Worm (Caenorhabditis elegans): ENCODE measurements around the gene F52H3.6.

Gene F52H3.6

DNA sequence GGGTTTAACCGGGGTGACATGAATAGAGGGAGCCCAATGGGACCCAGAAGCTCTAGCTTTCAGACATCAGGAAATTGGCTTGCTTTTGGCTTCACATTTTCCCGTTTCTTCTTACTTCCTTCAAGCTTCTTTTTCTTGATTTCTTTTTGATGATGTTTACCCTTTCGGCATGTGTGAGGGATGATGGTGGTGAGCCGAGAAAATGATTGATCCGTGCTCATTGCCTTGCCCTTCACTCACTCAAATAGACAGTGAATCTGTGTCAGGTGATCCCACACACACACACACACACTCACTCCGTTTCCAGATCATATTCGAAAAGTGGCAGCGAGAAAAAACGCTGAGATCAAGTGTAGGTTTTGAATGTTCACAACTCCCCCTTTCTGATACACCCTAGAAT is 33.5 kb downstream of the F52H3.6 start:
- no peak for TF ChIP-seq lsy-2 (tag; optimal IDR thresholded peaks at IDR 0.05)
- no peak for TF ChIP-seq efl-1 (optimal IDR thresholded peaks at IDR 0.05)
- TF ChIP-seq efl-1 (GFP tag; optimal IDR thresholded peaks at IDR 0.05 in 1 of 2), result peak in 1 of 2 experiments; percentile 28

DNA sequence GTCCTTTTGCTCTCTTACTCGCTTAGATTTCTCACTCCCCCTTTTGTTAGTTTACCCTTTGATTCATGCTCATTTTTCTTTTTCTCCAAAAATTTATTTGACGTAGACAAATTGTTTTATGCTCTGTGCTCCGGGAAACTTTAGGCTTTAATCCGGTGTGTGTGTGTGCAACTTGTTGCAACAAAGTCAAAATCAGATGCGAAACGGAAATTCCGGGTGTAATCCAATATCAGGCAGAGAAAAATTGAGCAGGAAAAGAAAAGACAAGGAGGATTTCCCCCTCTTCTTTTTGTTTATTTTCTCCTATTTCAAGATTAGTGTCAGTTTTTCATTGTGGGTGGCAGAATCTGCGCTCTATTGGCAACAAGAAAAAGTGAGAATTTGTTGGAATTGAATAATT is 35.7 kb downstream of the F52H3.6 start:
- TF ChIP-seq lin-14 (GFP tag; optimal IDR thresholded peaks at IDR 0.05), result peak; percentile 67
- peak; percentile 89 for TF ChIP-seq fkh-10 (GFP tag; optimal IDR thresholded peaks at IDR 0.05)
- no peak for TF ChIP-seq sup-37 (GFP tag; optimal IDR thresholded peaks at IDR 0.05)
- TF ChIP-seq tbx-2 (tag; optimal IDR thresholded peaks at IDR 0.05), result peak; percentile 30

DNA sequence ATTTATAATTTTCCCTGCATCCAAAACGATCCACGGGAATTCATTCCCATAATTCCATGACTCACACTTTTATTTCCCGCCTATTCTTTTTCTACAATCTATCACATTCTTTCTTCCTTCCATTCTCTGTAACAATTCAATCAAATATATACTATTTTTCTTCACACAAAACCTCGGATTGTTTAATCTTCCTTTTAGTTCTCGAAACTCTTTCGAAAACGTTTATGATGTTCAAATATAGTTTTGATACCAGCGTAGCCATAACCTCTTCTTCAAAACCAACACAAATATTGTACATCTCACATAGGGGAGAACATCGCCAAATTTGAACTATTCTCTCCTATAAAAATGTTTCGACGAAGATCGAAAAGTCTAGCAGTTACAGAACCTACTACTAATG is 37.4 kb downstream of the F52H3.6 start, which contains the start of gene lec-3:
Gene lec-3 (plus strand): TSS at position 301 of the 400 bp plus-strand sequence.
- TF ChIP-seq aha-1 (tag; optimal IDR thresholded peaks at IDR 0.05), result no peak
- no peak for TF ChIP-seq egl-13 (tag; optimal IDR thresholded peaks at IDR 0.05)
- no peak for TF ChIP-seq tbx-2 (tag; optimal IDR thresholded peaks at IDR 0.05)
- TF ChIP-seq ceh-88 (GFP tag; IDR thresholded peaks at IDR 0.05), result no peak
- TF ChIP-seq nhr-47 (tag; optimal IDR thresholded peaks at IDR 0.05), result no peak
- TF ChIP-seq lir-3 (tag; optimal IDR thresholded peaks at IDR 0.05; ENCODE audit: poor library complexity), result no peak
- TF ChIP-seq nhr-11 (tag; optimal IDR thresholded peaks at IDR 0.05), result no peak
- no peak for TF ChIP-seq zag-1 (tag; optimal IDR thresholded peaks at IDR 0.05)
- no peak for TF ChIP-seq jun-1 (tag; optimal IDR thresholded peaks at IDR 0.05)
- no peak for TF ChIP-seq nhr-237 (tag; optimal IDR thresholded peaks at IDR 0.05)
- no peak for TF ChIP-seq ceh-63 (GFP tag; optimal IDR thresholded peaks at IDR 0.05)

DNA sequence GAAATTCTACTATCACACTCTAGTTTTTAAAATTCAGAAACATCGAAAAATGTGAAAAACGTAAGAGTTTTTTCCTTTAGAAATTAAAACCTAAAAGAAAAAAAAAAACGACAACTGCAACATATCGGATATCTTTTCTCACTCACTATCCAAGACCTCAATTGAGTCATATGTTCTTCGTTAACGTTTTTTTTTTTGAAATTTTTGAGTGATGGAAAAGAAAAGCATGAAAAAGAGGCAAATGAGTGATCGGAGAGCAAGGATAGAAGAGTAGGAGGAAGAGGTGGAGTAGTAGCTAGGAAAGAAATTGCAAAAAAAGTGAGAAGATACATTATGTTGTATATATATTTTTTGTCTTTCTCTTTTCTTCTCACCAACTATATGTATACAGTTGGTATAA is 38.7 kb downstream of the F52H3.6 start:
- TF ChIP-seq lin-14 (GFP tag; optimal IDR thresholded peaks at IDR 0.05), result peak; percentile 73
- peak; percentile 2 for TF ChIP-seq rnt-1 (tag; optimal IDR thresholded peaks at IDR 0.05)
- peak; percentile 6 for TF ChIP-seq tbx-2 (tag; optimal IDR thresholded peaks at IDR 0.05)
- peak; percentile 31 for TF ChIP-seq pag-3 (tag; optimal IDR thresholded peaks at IDR 0.05; ENCODE audit: borderline replicate concordance, insufficient read depth)
- no peak for TF ChIP-seq zip-4 (GFP tag; optimal IDR thresholded peaks at IDR 0.05)
- no peak for TF ChIP-seq nhr-76 (tag; optimal IDR thresholded peaks at IDR 0.05)
- peak; percentile 50 for TF ChIP-seq dsc-1 (tag; optimal IDR thresholded peaks at IDR 0.05)

DNA sequence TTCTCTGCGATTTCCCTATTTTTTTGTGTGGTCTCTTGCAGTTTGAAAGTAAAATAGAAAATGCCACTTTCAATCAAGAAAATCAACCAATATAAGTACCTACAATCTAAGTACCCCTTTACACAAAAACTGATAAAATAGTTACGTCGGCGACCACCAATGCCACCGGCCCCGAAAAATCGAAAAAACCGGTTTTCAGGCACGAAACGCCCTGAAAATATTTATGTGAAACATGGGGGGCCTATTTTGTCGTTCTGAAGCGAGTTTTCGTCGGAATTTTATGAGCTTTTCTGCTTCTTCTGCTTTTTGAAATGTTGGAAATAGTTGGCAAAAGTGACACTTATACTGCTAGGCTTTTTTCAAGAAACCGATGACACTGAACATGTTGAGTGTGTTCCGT is 39.6 kb downstream of the F52H3.6 start:
- TF ChIP-seq unc-130 (tag; optimal IDR thresholded peaks at IDR 0.05), result no peak
- no peak for TF ChIP-seq blmp-1 (tag; optimal IDR thresholded peaks at IDR 0.05)
- no peak for TF ChIP-seq mef-2 (tag; optimal IDR thresholded peaks at IDR 0.05)
- TF ChIP-seq lin-35 (GFP tag; optimal IDR thresholded peaks at IDR 0.05), result no peak
- no peak for TF ChIP-seq nhr-77 (tag; optimal IDR thresholded peaks at IDR 0.05)
- no peak for TF ChIP-seq nhr-12 (tag; optimal IDR thresholded peaks at IDR 0.05)
- TF ChIP-seq grh-1 (GFP tag; IDR thresholded peaks at IDR 0.05), result peak; percentile 82
- no peak for TF ChIP-seq efl-1 (optimal IDR thresholded peaks at IDR 0.05)
- peak in 1 of 2 experiments; percentile 64 for TF ChIP-seq efl-1 (GFP tag; optimal IDR thresholded peaks at IDR 0.05 in 1 of 2)
- peak; percentile 39 for TF ChIP-seq nhr-85 (tag)
- TF ChIP-seq F16B12.6 (tag; optimal IDR thresholded peaks at IDR 0.05), result no peak
- TF ChIP-seq lin-14 (GFP tag; optimal IDR thresholded peaks at IDR 0.05), result peak; percentile 12
- no peak for TF ChIP-seq mab-9 (GFP tag; IDR thresholded peaks at IDR 0.05)
- no peak for TF ChIP-seq pax-3 (tag; optimal IDR thresholded peaks at IDR 0.05)
- no peak for TF ChIP-seq ztf-11 (tag; optimal IDR thresholded peaks at IDR 0.05)
- no peak for TF ChIP-seq xbp-1 (tag; optimal IDR thresholded peaks at IDR 0.05)
- no peak for TF ChIP-seq mdl-1 (tag; optimal IDR thresholded peaks at IDR 0.05)
- no peak for TF ChIP-seq snpc-4 (tag; optimal IDR thresholded peaks at IDR 0.05)
- TF ChIP-seq aly-2 (tag; optimal IDR thresholded peaks at IDR 0.05), result no peak
- no peak for TF ChIP-seq mep-1 (tag; optimal IDR thresholded peaks at IDR 0.05)
- TF ChIP-seq ama-1 (optimal IDR thresholded peaks at IDR 0.05), result no peak
- TF ChIP-seq dsc-1 (tag; optimal IDR thresholded peaks at IDR 0.05), result no peak
- no peak for TF ChIP-seq hlh-17 (GFP tag; optimal IDR thresholded peaks at IDR 0.05; ENCODE audit: borderline replicate concordance)
- TF ChIP-seq sptf-1 (tag; optimal IDR thresholded peaks at IDR 0.05), result no peak
- no peak for TF ChIP-seq lsy-2 (tag; optimal IDR thresholded peaks at IDR 0.05)
- no peak for TF ChIP-seq fkh-8 (tag; optimal IDR thresholded peaks at IDR 0.05)
- TF ChIP-seq ztf-4 (tag; optimal IDR thresholded peaks at IDR 0.05), result no peak
- no peak for TF ChIP-seq hlh-4 (tag; optimal IDR thresholded peaks at IDR 0.05)
- TF ChIP-seq sup-37 (GFP tag; optimal IDR thresholded peaks at IDR 0.05), result no peak
- no peak for TF ChIP-seq C34B4.2 (tag; optimal IDR thresholded peaks at IDR 0.05)
- TF ChIP-seq fkh-10 (GFP tag; optimal IDR thresholded peaks at IDR 0.05), result no peak
